Fruit fly (Drosophila melanogaster): ENCODE measurements around the gene SmB.
A peak's percentile ranks its signal among the peaks of the same experiment; 100 is the strongest.

The SmB gene

dm6 chr2L:10457191-10457899, 30.9 kb upstream of the SmB start, which contains the start of the genes LManI and LManII (continued):
- TF ChIP-seq CG34376 (GFP tag; optimal IDR thresholded peaks at IDR 0.05) = peak; percentile 9

DNA sequence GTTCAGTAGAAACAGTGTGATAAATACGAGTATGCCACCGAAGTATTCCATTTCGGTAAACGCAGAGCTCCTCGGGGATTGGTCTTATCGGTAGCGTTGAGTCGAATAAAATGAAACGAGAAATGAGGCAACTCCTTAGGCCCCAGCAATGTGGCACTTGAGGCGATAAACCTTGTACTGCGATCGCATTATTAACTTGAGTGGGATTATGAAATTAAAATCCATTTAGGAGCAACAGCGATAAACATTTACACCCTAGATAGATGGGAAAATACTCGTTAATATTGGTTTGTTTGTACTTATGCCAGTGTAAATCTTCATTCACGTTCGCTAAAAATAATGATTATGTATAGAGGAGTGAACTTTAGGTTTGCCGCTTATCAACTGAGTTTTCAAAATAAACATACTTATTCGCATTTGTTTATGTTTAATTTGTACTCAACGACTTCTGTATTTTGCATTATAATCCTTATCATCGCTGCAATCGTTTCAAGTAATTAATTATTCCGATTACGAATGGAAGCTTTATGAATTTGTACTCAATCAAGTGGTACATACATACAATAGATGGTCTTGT, 29.6 kb upstream of the SmB start:
- TF ChIP-seq onecut (GFP tag; IDR thresholded peaks at IDR 0.05) = no peak
- no peak for TF ChIP-seq nerfin-1 (tag; optimal IDR thresholded peaks at IDR 0.05)
- 0 out of 3 replicates have a peak, but pooled peaks have one; percentile 56 for TF ChIP-seq CG2199 (GFP tag; IDR thresholded peaks at IDR 0.05)
- peak; percentile 75 for TF ChIP-seq sug (tag; optimal IDR thresholded peaks at IDR 0.05)
- TF ChIP-seq CG30431 (GFP tag; optimal IDR thresholded peaks at IDR 0.05) = no peak
- TF ChIP-seq exex (tag; optimal IDR thresholded peaks at IDR 0.05) = peak; percentile 80

DNA sequence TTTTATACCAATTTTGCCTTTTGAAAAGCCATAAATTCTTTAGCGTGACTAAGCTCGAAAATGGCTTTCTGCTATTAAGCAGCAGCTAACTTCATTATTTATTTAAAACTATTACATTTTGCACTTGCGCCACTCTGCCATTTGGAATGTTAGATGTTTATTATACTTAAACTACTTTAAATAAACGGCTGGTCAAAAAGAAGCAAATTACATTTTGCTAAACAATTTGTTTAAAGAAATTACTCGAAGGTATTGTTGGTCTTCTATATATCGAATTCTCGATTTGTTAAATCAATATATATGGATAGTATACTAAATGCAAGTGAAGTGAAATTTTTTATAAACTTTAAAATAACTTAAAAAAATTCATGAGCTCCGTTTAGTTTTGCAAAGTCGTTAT, 25.9 kb upstream of the SmB start, which contains the start of gene ppk10:
Gene ppk10, minus strand, starts transcription at position 101 of the 400 bp plus-strand sequence.
- TF ChIP-seq knrl (GFP tag; IDR thresholded peaks at IDR 0.05; ENCODE audit: partially characterized antibody) = no peak
- no peak for TF ChIP-seq HLH54F (GFP tag; optimal IDR thresholded peaks at IDR 0.05)
- no peak for TF ChIP-seq run (tag; optimal IDR thresholded peaks at IDR 0.05)
- TF ChIP-seq CG8924 (tag; optimal IDR thresholded peaks at IDR 0.05) = no peak
- no peak for TF ChIP-seq Meics (GFP tag; optimal IDR thresholded peaks at IDR 0.05)
- no peak for TF ChIP-seq hbn (GFP tag; IDR thresholded peaks at IDR 0.05; ENCODE audit: partially characterized antibody)
- TF ChIP-seq CG30403 (GFP tag; optimal IDR thresholded peaks at IDR 0.05) = no peak
- TF ChIP-seq Oaz (GFP tag; IDR thresholded peaks at IDR 0.05) = no peak
- TF ChIP-seq CG17568 (GFP tag; optimal IDR thresholded peaks at IDR 0.05) = no peak
- TF ChIP-seq fd3F (GFP tag; optimal IDR thresholded peaks at IDR 0.05) = no peak
- TF ChIP-seq CG10366 (GFP tag; IDR thresholded peaks at IDR 0.05) = no peak
- TF ChIP-seq Chrac-16 (GFP tag; optimal IDR thresholded peaks at IDR 0.05) = no peak
- no peak for TF ChIP-seq CG3838 (GFP tag; optimal IDR thresholded peaks at IDR 0.05)
- TF ChIP-seq hth (optimal IDR thresholded peaks at IDR 0.05) = no peak
- no peak for TF ChIP-seq Mes4 (GFP tag; optimal IDR thresholded peaks at IDR 0.05)
- TF ChIP-seq CG12744 (GFP tag; optimal IDR thresholded peaks at IDR 0.05) = no peak

DNA sequence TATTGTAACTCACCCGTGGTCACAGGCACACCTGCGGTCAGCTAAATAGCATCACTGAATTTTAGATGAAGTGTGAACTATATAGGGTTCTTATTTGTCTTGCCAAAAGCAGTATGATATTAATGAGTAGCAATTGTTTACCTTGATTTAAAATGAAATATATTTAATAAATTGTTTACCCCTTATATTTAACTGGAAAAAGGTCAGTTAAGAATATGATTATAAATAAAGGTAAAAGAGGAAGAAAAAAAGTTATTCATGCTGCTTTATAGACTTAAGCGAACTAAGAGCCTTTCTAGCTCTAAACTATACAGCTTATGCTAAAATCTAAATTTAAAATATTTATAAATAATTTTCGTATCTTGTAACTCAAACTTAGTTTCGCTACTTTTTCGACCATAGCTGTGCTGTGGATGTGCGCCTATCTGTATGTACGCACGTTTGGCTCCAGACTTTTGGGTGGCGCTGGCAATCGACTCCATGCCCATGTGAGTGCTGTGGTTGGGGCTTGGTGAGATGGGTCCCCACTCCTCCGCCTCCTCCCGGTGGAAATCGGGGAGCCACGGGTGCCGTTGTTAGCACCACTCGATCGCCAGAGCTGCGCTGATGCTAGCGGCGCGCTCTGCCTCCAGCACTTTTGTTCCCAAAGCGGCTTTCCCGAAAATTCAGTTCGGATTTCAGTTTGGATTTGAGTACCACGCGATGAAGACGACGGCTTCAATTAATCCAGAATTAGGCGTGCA, 15.8 kb upstream of the SmB start, which contains the start of gene loh:
Gene loh, plus strand, starts transcription at position 487 of the 743 bp plus-strand sequence.
- TF ChIP-seq ewg (GFP tag; optimal IDR thresholded peaks at IDR 0.05) (peak; percentile 50), CG7963 (GFP tag; IDR thresholded peaks at IDR 0.05; ENCODE audit: partially characterized antibody) (no peak), corto (GFP tag; optimal IDR thresholded peaks at IDR 0.05) (no peak), pzg (GFP tag; optimal IDR thresholded peaks at IDR 0.05) (no peak), pan (optimal IDR thresholded peaks at IDR 0.05) (no peak), pan (GFP tag; optimal IDR thresholded peaks at IDR 0.05 in 1 of 2, IDR thresholded peaks at IDR 0.05 in 1 of 2) (peak in 1 of 2 experiments; percentile 38), CG8924 (tag; optimal IDR thresholded peaks at IDR 0.05) (peak; percentile 77), dpn (GFP tag; optimal IDR thresholded peaks at IDR 0.05) (peak in 1 of 2 experiments; percentile 39), Gug (GFP tag; IDR thresholded peaks at IDR 0.05) (no peak), sim (GFP tag; IDR thresholded peaks at IDR 0.05) (no peak), Nf-YB (GFP tag; optimal IDR thresholded peaks at IDR 0.05) (peak; percentile 49), CG10274 (GFP tag; optimal IDR thresholded peaks at IDR 0.05) (no peak), CG12769 (tag; optimal IDR thresholded peaks at IDR 0.05) (peak; percentile 24), chinmo (GFP tag; IDR thresholded peaks at IDR 0.05; ENCODE audit: partially characterized antibody) (0 out of 4 replicates have a peak, but pooled peaks have one; percentile 19), CG16813 (GFP tag; IDR thresholded peaks at IDR 0.05; ENCODE audit: partially characterized antibody) (no peak), Max (GFP tag; optimal IDR thresholded peaks at IDR 0.05) (peak; percentile 45), lmd (GFP tag; IDR thresholded peaks at IDR 0.05) (no peak), chn (GFP tag; optimal IDR thresholded peaks at IDR 0.05) (no peak), lilli (GFP tag; optimal IDR thresholded peaks at IDR 0.05) (peak; percentile 22), her (GFP tag; optimal IDR thresholded peaks at IDR 0.05) (no peak), CG2120 (GFP tag; optimal IDR thresholded peaks at IDR 0.05) (peak; percentile 6), seq (GFP tag; IDR thresholded peaks at IDR 0.05) (0 out of 2 replicates have a peak, but pooled peaks have one; percentile 22)
